Fruit fly (Drosophila melanogaster) whole organism, embryonic: ENCODE results near the gene CG17450.

ENCODE experiments used
- Adf1 ChIP-seq: fragments of 200-800 bp; sonication (Bioruptor generic); IDR thresholded peaks from 2 replicates; pipeline ENCODE4 v1.3.6; 2022; ENCODE audit warnings: missing biosample characterization, missing genetic modification characterization
- Bdp1 ChIP-seq: fragments of 200-800 bp; sonication (Bioruptor generic); optimal IDR thresholded peaks from 3 replicates; lab custom pipeline; 2016; ENCODE audit warnings: missing biosample characterization, missing genetic modification characterization
- Bgb ChIP-seq: fragments of 200-800 bp; sonication (Bioruptor generic); IDR thresholded peaks from 2 replicates; pipeline ENCODE4 v1.3.6; 2022; ENCODE audit warnings: missing biosample characterization, missing genetic modification characterization; ENCODE audit not compliant: partially characterized antibody
- Blimp-1 ChIP-seq: fragments of 200-800 bp; sonication (Bioruptor generic); optimal IDR thresholded peaks from 3 replicates; lab custom pipeline; 2018; ENCODE audit warnings: missing biosample characterization, missing genetic modification characterization, mild to moderate bottlenecking, moderate library complexity, missing genetic modification reagents
- C15 ChIP-seq: fragments of 200-800 bp; sonication (Bioruptor generic); IDR thresholded peaks from 3 replicates; pipeline ENCODE4 v1.3.6; 2022; ENCODE audit warnings: missing biosample characterization, missing genetic modification characterization
- CG10209 ChIP-seq: fragments of 200-800 bp; sonication (Bioruptor generic); optimal IDR thresholded peaks from 3 replicates; lab custom pipeline; 2017; ENCODE audit warnings: missing biosample characterization, mild to moderate bottlenecking, missing genetic modification characterization, missing genetic modification reagents
- CG10321 ChIP-seq: fragments of 200-800 bp; sonication (Bioruptor generic); IDR thresholded peaks from 2 replicates; pipeline ENCODE4 v1.3.6; 2022; ENCODE audit warnings: missing biosample characterization, missing genetic modification characterization
- CG10543 ChIP-seq: fragments of 200-800 bp; sonication (Bioruptor generic); optimal IDR thresholded peaks from 3 replicates; lab custom pipeline; 2017; ENCODE audit warnings: missing biosample characterization, mild to moderate bottlenecking, missing genetic modification characterization, moderate library complexity
- CG12391 ChIP-seq: fragments of 200-800 bp; sonication (Bioruptor generic); optimal IDR thresholded peaks from 3 replicates; lab custom pipeline; 2018; ENCODE audit warnings: missing biosample characterization, mild to moderate bottlenecking, missing genetic modification characterization, moderate library complexity
- CG14014 ChIP-seq: fragments of 200-800 bp; sonication (Bioruptor generic); IDR thresholded peaks from 2 replicates; pipeline ENCODE4 v1.3.6; 2022; ENCODE audit warnings: missing biosample characterization, missing genetic modification characterization
- CG15073 ChIP-seq: fragments of 200-800 bp; sonication (Bioruptor generic); optimal IDR thresholded peaks from 2 replicates; lab custom pipeline; 2016; ENCODE audit warnings: missing biosample characterization, missing genetic modification characterization
- CG15479 ChIP-seq: fragments of 200-800 bp; sonication (Bioruptor generic); optimal IDR thresholded peaks from 3 replicates; lab custom pipeline; 2019; ENCODE audit warnings: missing biosample characterization, mild to moderate bottlenecking, missing genetic modification characterization, moderate library complexity
- CG1647 ChIP-seq: fragments of 200-800 bp; sonication (Bioruptor generic); optimal IDR thresholded peaks from 3 replicates; lab custom pipeline; 2016; ENCODE audit warnings: missing biosample characterization, missing genetic modification characterization
- CG16813 ChIP-seq: fragments of 200-800 bp; sonication (Bioruptor generic); IDR thresholded peaks from 3 replicates; pipeline ENCODE4 v1.3.6; 2022; ENCODE audit warnings: missing biosample characterization, missing genetic modification characterization; ENCODE audit not compliant: partially characterized antibody
- CG17612 ChIP-seq: fragments of 200-800 bp; sonication (Bioruptor generic); IDR thresholded peaks from 2 replicates; pipeline ENCODE4 v1.3.6; 2022; ENCODE audit warnings: missing biosample characterization, missing genetic modification characterization
- CG17802 ChIP-seq: fragments of 200-800 bp; sonication (Bioruptor generic); optimal IDR thresholded peaks from 2 replicates; lab custom pipeline; 2018; ENCODE audit warnings: missing biosample characterization, mild to moderate bottlenecking, missing genetic modification characterization, moderate library complexity
- CG1832 ChIP-seq: fragments of 200-800 bp; sonication (Bioruptor generic); optimal IDR thresholded peaks from 2 replicates; lab custom pipeline; 2017; ENCODE audit warnings: missing biosample characterization, mild to moderate bottlenecking, missing genetic modification characterization, inconsistent platforms
- CG18599 ChIP-seq: fragments of 200-800 bp; sonication (Bioruptor generic); optimal IDR thresholded peaks from 3 replicates; lab custom pipeline; 2017; ENCODE audit warnings: missing biosample characterization, missing genetic modification characterization, mild to moderate bottlenecking, moderate library complexity, missing genetic modification reagents
- CG3065 ChIP-seq: fragments of 200-800 bp; sonication (Bioruptor generic); optimal IDR thresholded peaks from 2 replicates; lab custom pipeline; 2016; ENCODE audit warnings: missing biosample characterization, missing genetic modification characterization
- CG3163 ChIP-seq: fragments of 200-800 bp; sonication (Bioruptor generic); optimal IDR thresholded peaks from 3 replicates; lab custom pipeline; 2016; ENCODE audit warnings: missing biosample characterization, missing genetic modification characterization
- CG32532 ChIP-seq: fragments of 200-800 bp; sonication (Bioruptor generic); IDR thresholded peaks from 2 replicates; pipeline ENCODE4 v1.3.6; 2022; ENCODE audit warnings: missing biosample characterization, missing genetic modification characterization
- CG32767 ChIP-seq: fragments of 200-800 bp; sonication (Bioruptor generic); IDR thresholded peaks from 2 replicates; pipeline ENCODE4 v1.3.6; 2022; ENCODE audit warnings: missing biosample characterization, missing genetic modification characterization
- CG32772 ChIP-seq: fragments of 200-800 bp; sonication (Bioruptor generic); IDR thresholded peaks from 2 replicates; pipeline ENCODE4 v1.3.6; 2022; ENCODE audit warnings: missing biosample characterization, missing genetic modification characterization
- CG3281 ChIP-seq: fragments of 200-800 bp; sonication (Bioruptor generic); optimal IDR thresholded peaks from 3 replicates; lab custom pipeline; 2017; ENCODE audit warnings: missing biosample characterization, mild to moderate bottlenecking, missing genetic modification characterization
- CG3838 ChIP-seq: fragments of 200-800 bp; sonication (Bioruptor generic); optimal IDR thresholded peaks from 3 replicates; lab custom pipeline; 2016; ENCODE audit warnings: missing biosample characterization, missing genetic modification characterization
- CG6854 ChIP-seq: fragments of 200-800 bp; sonication (Bioruptor generic); optimal IDR thresholded peaks from 3 replicates; lab custom pipeline; 2017; ENCODE audit warnings: missing biosample characterization, mild to moderate bottlenecking, missing genetic modification characterization
- CG8281 ChIP-seq: fragments of 200-800 bp; sonication (Bioruptor generic); optimal IDR thresholded peaks from 2 replicates; lab custom pipeline; 2018; ENCODE audit warnings: missing biosample characterization, mild to moderate bottlenecking, missing genetic modification characterization, moderate library complexity
- CG8944 ChIP-seq: fragments of 200-800 bp; sonication (Bioruptor generic); optimal IDR thresholded peaks from 3 replicates; lab custom pipeline; 2016; ENCODE audit warnings: missing biosample characterization, missing genetic modification characterization
- Dek ChIP-seq: fragments of 200-800 bp; sonication (Bioruptor generic); optimal IDR thresholded peaks from 3 replicates; lab custom pipeline; 2019; ENCODE audit warnings: missing biosample characterization, mild to moderate bottlenecking, missing genetic modification characterization, moderate library complexity
- Fer2 ChIP-seq: fragments of 200-800 bp; sonication (Bioruptor generic); optimal IDR thresholded peaks from 2 replicates; lab custom pipeline; 2018; ENCODE audit warnings: missing biosample characterization, mild to moderate bottlenecking, missing genetic modification characterization, moderate library complexity
- MTF-1 ChIP-seq: fragments of 200-800 bp; sonication (Bioruptor generic); optimal IDR thresholded peaks from 2 replicates; lab custom pipeline; 2018; ENCODE audit warnings: missing biosample characterization, mild to moderate bottlenecking, missing genetic modification characterization, borderline replicate concordance
- Mes4 ChIP-seq: fragments of 200-800 bp; sonication (Bioruptor generic); optimal IDR thresholded peaks from 2 replicates; lab custom pipeline; 2016; ENCODE audit warnings: missing biosample characterization, missing genetic modification characterization
- NC2α ChIP-seq: fragments of 200-800 bp; sonication (Bioruptor generic); optimal IDR thresholded peaks from 2 replicates; lab custom pipeline; 2016; ENCODE audit warnings: missing biosample characterization, missing genetic modification characterization
- Neu2 ChIP-seq: fragments of 200-800 bp; sonication (Bioruptor generic); optimal IDR thresholded peaks from 3 replicates; lab custom pipeline; 2016; ENCODE audit warnings: missing biosample characterization, missing genetic modification characterization, borderline replicate concordance
- Oaz ChIP-seq: fragments of 200-800 bp; sonication (Bioruptor generic); IDR thresholded peaks from 2 replicates; pipeline ENCODE4 v1.3.6; 2022; ENCODE audit warnings: missing biosample characterization, missing genetic modification characterization
- Opbp ChIP-seq: fragments of 200-800 bp; sonication (Bioruptor generic); IDR thresholded peaks from 3 replicates; pipeline ENCODE4 v1.3.6; 2022; ENCODE audit warnings: missing biosample characterization, missing genetic modification characterization; ENCODE audit not compliant: partially characterized antibody
- PHDP ChIP-seq: fragments of 200-800 bp; sonication (Bioruptor generic); optimal IDR thresholded peaks from 3 replicates; lab custom pipeline; 2018; ENCODE audit warnings: missing biosample characterization, mild to moderate bottlenecking, missing genetic modification characterization, moderate library complexity
- Sox100B ChIP-seq: fragments of 200-800 bp; sonication (Bioruptor generic); optimal IDR thresholded peaks from 3 replicates; lab custom pipeline; 2018; ENCODE audit warnings: missing biosample characterization, mild to moderate bottlenecking, missing genetic modification characterization
- Sox102F ChIP-seq: fragments of 200-800 bp; sonication (Bioruptor generic); optimal IDR thresholded peaks from 2 replicates; lab custom pipeline; 2018; ENCODE audit warnings: missing biosample characterization, mild to moderate bottlenecking, missing genetic modification characterization, moderate library complexity
- ab ChIP-seq: fragments of 200-800 bp; sonication (Bioruptor generic); optimal IDR thresholded peaks from 2 replicates; lab custom pipeline; 2016; ENCODE audit warnings: missing biosample characterization, missing genetic modification characterization
- her ChIP-seq: fragments of 200-800 bp; sonication (Bioruptor generic); optimal IDR thresholded peaks from 2 replicates; lab custom pipeline; 2016; ENCODE audit warnings: missing biosample characterization, missing genetic modification characterization
- insv ChIP-seq, 2 experiments: fragments of 200-800 bp; sonication (Bioruptor generic); optimal IDR thresholded peaks; 3 replicates each; lab custom pipeline; 2016 to 2018; ENCODE audit warnings: missing biosample characterization in 2 of 2, missing genetic modification characterization in 2 of 2
- mld ChIP-seq: fragments of 200-800 bp; sonication (Bioruptor generic); IDR thresholded peaks from 3 replicates; pipeline ENCODE4 v1.3.6; 2022; ENCODE audit warnings: missing biosample characterization, missing genetic modification characterization; ENCODE audit not compliant: partially characterized antibody
- oc ChIP-seq: fragments of 200-800 bp; sonication (Bioruptor generic); optimal IDR thresholded peaks from 2 replicates; lab custom pipeline; 2018; ENCODE audit warnings: missing biosample characterization, mild to moderate bottlenecking, missing genetic modification characterization, moderate library complexity
- org-1 ChIP-seq: fragments of 200-800 bp; sonication (Bioruptor generic); optimal IDR thresholded peaks from 2 replicates; lab custom pipeline; 2017; ENCODE audit warnings: missing biosample characterization, missing genetic modification characterization
- prd ChIP-seq, 3 experiments: fragments of >200 bp in 2 of 3; fragments of 200-800 bp in 1 of 3; sonication (Bioruptor generic) in 1 of 3; optimal IDR thresholded peaks in 2 of 3; IDR thresholded peaks in 1 of 3; 2 replicates in 2 of 3; 3 replicates in 1 of 3; pipeline versions ENCODE4 v1.3.6 to Lab custom; 2017 to 2022; ENCODE audit warnings: missing biosample characterization in 1 of 3, missing genetic modification characterization in 1 of 3
- scrt ChIP-seq: fragments of 200-800 bp; sonication (Bioruptor generic); optimal IDR thresholded peaks from 2 replicates; lab custom pipeline; 2018; ENCODE audit warnings: missing biosample characterization, mild to moderate bottlenecking, missing genetic modification characterization, moderate library complexity
- sqz ChIP-seq: fragments of 200-800 bp; sonication (Bioruptor generic); optimal IDR thresholded peaks from 3 replicates; lab custom pipeline; 2018; ENCODE audit warnings: missing biosample characterization, mild to moderate bottlenecking, missing genetic modification characterization
- zen ChIP-seq: fragments of 200-800 bp; sonication (Bioruptor generic); optimal IDR thresholded peaks from 3 replicates; lab custom pipeline; 2018; ENCODE audit warnings: missing biosample characterization, mild to moderate bottlenecking, missing genetic modification characterization, moderate library complexity

The CG17450 gene

DNA sequence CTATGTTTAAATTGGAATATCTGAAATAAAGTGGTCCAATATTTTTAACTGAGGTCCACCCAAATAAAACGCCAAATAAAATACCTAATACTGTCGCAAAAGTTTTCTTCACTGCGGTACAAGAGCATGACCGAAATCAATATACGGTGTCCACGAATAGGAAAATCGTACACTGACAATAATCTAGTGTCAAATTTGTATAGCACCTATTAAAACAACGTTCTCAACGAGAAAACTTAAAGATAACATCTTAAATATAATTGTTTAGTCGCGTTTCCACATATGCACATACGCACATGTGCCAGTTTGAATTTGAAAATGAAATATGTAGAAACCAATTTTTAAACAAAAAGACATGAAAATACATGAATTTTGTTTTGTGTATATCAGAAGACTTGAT, 22.7 kb upstream of the CG17450 start (continued):
- TF ChIP-seq CG3065 (no peak), CG32532 (GFP tag; lab: Robert Waterston, UW) (no peak), Sox100B (GFP tag; lab: Kevin White, UChicago) (peak; percentile 73), MTF-1 (GFP tag; lab: Kevin White, UChicago) (peak; percentile 7), PHDP (tag; lab: Kevin White, UChicago) (peak; percentile 81), CG32767 (GFP tag; lab: Robert Waterston, UW) (no peak), prd (optimal IDR thresholded peaks at IDR 0.05; lab: Kevin White, UChicago) (no peak), prd (GFP tag; IDR thresholded peaks at IDR 0.05; lab: Robert Waterston, UW) (no peak; the same call in 2 of the 3 replicates), CG14014 (no peak), CG10543 (GFP tag; lab: Kevin White, UChicago) (no peak), Adf1 (GFP tag; lab: Robert Waterston, UW) (no peak), sqz (GFP tag; lab: Kevin White, UChicago) (peak; percentile 48), ab (GFP tag; lab: Kevin White, UChicago) (no peak), CG15073 (no peak), CG18599 (GFP tag; lab: Kevin White, UChicago) (no peak), Bdp1 (GFP tag; lab: Kevin White, UChicago) (no peak), Fer2 (tag; lab: Kevin White, UChicago) (peak; percentile 33), CG6854 (GFP tag; lab: Kevin White, UChicago) (no peak), scrt (GFP tag; lab: Kevin White, UChicago) (peak; percentile 15), Opbp (GFP tag; lab: Robert Waterston, UW) (no peak), NC2α (peak; percentile 10), CG16813 (GFP tag; lab: Robert Waterston, UW) (no peak), Dek (peak; percentile 32), CG1647 (GFP tag; lab: Kevin White, UChicago) (no peak), org-1 (GFP tag; lab: Kevin White, UChicago) (peak; percentile 54), Oaz (GFP tag; lab: Robert Waterston, UW) (no peak), Sox102F (GFP tag; lab: Kevin White, UChicago) (peak; percentile 75), her (peak; percentile 38), CG10209 (GFP tag; lab: Kevin White, UChicago) (peak; percentile 64), CG3281 (GFP tag; lab: Kevin White, UChicago) (peak; percentile 67), oc (peak; percentile 58), CG17802 (tag; lab: Kevin White, UChicago) (peak; percentile 32), mld (GFP tag; lab: Robert Waterston, UW) (no peak), zen (tag; lab: Kevin White, UChicago) (peak; percentile 66), CG1832 (no peak), CG10321 (GFP tag; lab: Robert Waterston, UW) (no peak), CG3838 (peak; percentile 29), Neu2 (peak; percentile 37), Blimp-1 (GFP tag; lab: Kevin White, UChicago) (peak; percentile 83), insv (GFP tag; optimal IDR thresholded peaks at IDR 0.05; lab: Kevin White, UChicago) (no peak), CG3163 (GFP tag; lab: Kevin White, UChicago) (peak; percentile 44), CG8281 (peak; percentile 17), C15 (no peak), CG32772 (no peak), CG15479 (no peak), CG12391 (peak; percentile 79), Mes4 (GFP tag; lab: Kevin White, UChicago) (peak; percentile 31), Bgb (GFP tag; lab: Robert Waterston, UW) (no peak), CG17612 (no peak), CG8944 (GFP tag; lab: Kevin White, UChicago) (peak; percentile 61)
